Fruit fly (Drosophila melanogaster) whole organism, embryonic: ENCODE measurements around the gene CG17362.
A peak's percentile ranks its signal among the peaks of the same experiment; 100 is the strongest.

ENCODE experiments used
- Atf3 ChIP-seq: fragments of 200-800 bp; sonication (Bioruptor generic); optimal IDR thresholded peaks from 3 replicates; lab custom pipeline; 2016; ENCODE audit warnings: missing biosample characterization, missing genetic modification characterization
- CG10462 ChIP-seq: fragments of 200-800 bp; sonication (Bioruptor generic); optimal IDR thresholded peaks from 2 replicates; lab custom pipeline; 2016; ENCODE audit warnings: missing biosample characterization, missing genetic modification characterization
- CG12769 ChIP-seq: fragments of 200-800 bp; sonication (Bioruptor generic); optimal IDR thresholded peaks from 2 replicates; lab custom pipeline; 2019; ENCODE audit warnings: missing biosample characterization, mild to moderate bottlenecking, missing genetic modification characterization, moderate library complexity
- CG14441 ChIP-seq: fragments of 200-800 bp; sonication (Bioruptor generic); IDR thresholded peaks from 2 replicates; pipeline ENCODE4 v1.3.6; 2022; ENCODE audit warnings: missing biosample characterization, missing genetic modification characterization
- CG15073 ChIP-seq: fragments of 200-800 bp; sonication (Bioruptor generic); optimal IDR thresholded peaks from 2 replicates; lab custom pipeline; 2016; ENCODE audit warnings: missing biosample characterization, missing genetic modification characterization
- CG15479 ChIP-seq: fragments of 200-800 bp; sonication (Bioruptor generic); optimal IDR thresholded peaks from 3 replicates; lab custom pipeline; 2019; ENCODE audit warnings: missing biosample characterization, mild to moderate bottlenecking, missing genetic modification characterization, moderate library complexity
- CG1647 ChIP-seq: fragments of 200-800 bp; sonication (Bioruptor generic); optimal IDR thresholded peaks from 3 replicates; lab custom pipeline; 2016; ENCODE audit warnings: missing biosample characterization, missing genetic modification characterization
- CG17802 ChIP-seq: fragments of 200-800 bp; sonication (Bioruptor generic); optimal IDR thresholded peaks from 2 replicates; lab custom pipeline; 2018; ENCODE audit warnings: missing biosample characterization, mild to moderate bottlenecking, missing genetic modification characterization, moderate library complexity
- CG2712 ChIP-seq: fragments of 200-800 bp; optimal IDR thresholded peaks from 3 replicates; lab custom pipeline; 2019; ENCODE audit warnings: missing biosample characterization, mild to moderate bottlenecking, missing genetic modification characterization, moderate library complexity
- CG30020 ChIP-seq: fragments of 200-800 bp; optimal IDR thresholded peaks from 2 replicates; lab custom pipeline; 2019; ENCODE audit warnings: missing biosample characterization, mild to moderate bottlenecking, missing genetic modification characterization, moderate library complexity
- CG30403 ChIP-seq: fragments of 200-800 bp; sonication (Bioruptor generic); optimal IDR thresholded peaks from 3 replicates; lab custom pipeline; 2016; ENCODE audit warnings: missing biosample characterization, missing genetic modification characterization
- CG31224 ChIP-seq: fragments of 200-800 bp; sonication (Bioruptor generic); IDR thresholded peaks from 2 replicates; pipeline ENCODE4 v1.3.6; 2022; ENCODE audit warnings: missing biosample characterization, missing genetic modification characterization
- CG7271 ChIP-seq: fragments of 200-800 bp; sonication (Bioruptor generic); optimal IDR thresholded peaks from 2 replicates; lab custom pipeline; 2018; ENCODE audit warnings: missing biosample characterization, mild to moderate bottlenecking, missing genetic modification characterization, moderate library complexity
- CG7963 ChIP-seq: fragments of 200-800 bp; sonication (Bioruptor generic); IDR thresholded peaks from 3 replicates; pipeline ENCODE4 v1.3.6; 2022; ENCODE audit warnings: missing biosample characterization, missing genetic modification characterization; ENCODE audit not compliant: partially characterized antibody
- CG8924 ChIP-seq: fragments of 200-800 bp; optimal IDR thresholded peaks from 3 replicates; lab custom pipeline; 2019; ENCODE audit warnings: missing biosample characterization, mild to moderate bottlenecking, missing genetic modification characterization, moderate library complexity
- CG9727 ChIP-seq: fragments of 200-800 bp; sonication (Bioruptor generic); optimal IDR thresholded peaks from 3 replicates; lab custom pipeline; 2017; ENCODE audit warnings: missing biosample characterization, mild to moderate bottlenecking, missing genetic modification characterization
- CkIIα-i1 ChIP-seq: fragments of 200-800 bp; sonication (Bioruptor generic); IDR thresholded peaks from 2 replicates; pipeline ENCODE4 v1.3.6; 2022; ENCODE audit warnings: missing biosample characterization, missing genetic modification characterization
- ERR ChIP-seq: fragments of 200-800 bp; sonication (Bioruptor generic); optimal IDR thresholded peaks from 2 replicates; lab custom pipeline; 2016; ENCODE audit warnings: missing biosample characterization, missing genetic modification characterization
- Ets97D ChIP-seq: fragments of 200-800 bp; sonication (Bioruptor generic); optimal IDR thresholded peaks from 3 replicates; lab custom pipeline; 2016; ENCODE audit warnings: missing biosample characterization, missing genetic modification characterization
- H15 ChIP-seq: fragments of 200-800 bp; sonication (Bioruptor generic); IDR thresholded peaks from 3 replicates; pipeline ENCODE4 v1.3.6; 2022; ENCODE audit warnings: missing biosample characterization, missing genetic modification characterization
- HLH3B ChIP-seq: fragments of 200-800 bp; sonication (Bioruptor generic); IDR thresholded peaks from 2 replicates; pipeline ENCODE4 v1.3.6; 2022; ENCODE audit warnings: missing biosample characterization, missing genetic modification characterization
- Hmx ChIP-seq: fragments of 200-800 bp; sonication (Bioruptor generic); optimal IDR thresholded peaks from 2 replicates; lab custom pipeline; 2016; ENCODE audit warnings: missing biosample characterization, missing genetic modification characterization
- Hr51 ChIP-seq, 2 experiments: fragments of 200-800 bp; sonication (Bioruptor generic); optimal IDR thresholded peaks; 2 replicates in 1 of 2; 3 replicates in 1 of 2; lab custom pipeline; 2016 to 2018; ENCODE audit warnings: missing biosample characterization in 2 of 2, missing genetic modification characterization in 2 of 2, mild to moderate bottlenecking in 1 of 2, moderate library complexity in 1 of 2
- Hsf ChIP-seq: fragments of 200-800 bp; sonication (Bioruptor generic); optimal IDR thresholded peaks from 3 replicates; lab custom pipeline; 2016; ENCODE audit warnings: missing biosample characterization, missing genetic modification characterization
- Lhr ChIP-seq: fragments of 200-800 bp; sonication (Bioruptor generic); optimal IDR thresholded peaks from 3 replicates; lab custom pipeline; 2017; ENCODE audit warnings: mild to moderate bottlenecking, missing biosample characterization, missing genetic modification reagents, missing genetic modification characterization
- MESR4 ChIP-seq: fragments of 200-800 bp; sonication (Bioruptor generic); optimal IDR thresholded peaks from 2 replicates; lab custom pipeline; 2018; ENCODE audit warnings: missing biosample characterization, mild to moderate bottlenecking, missing genetic modification characterization, moderate library complexity
- Nf-YB ChIP-seq: fragments of 200-800 bp; sonication (Bioruptor generic); optimal IDR thresholded peaks from 3 replicates; lab custom pipeline; 2019; ENCODE audit warnings: missing biosample characterization, mild to moderate bottlenecking, missing genetic modification characterization, moderate library complexity
- Oaz ChIP-seq: fragments of 200-800 bp; sonication (Bioruptor generic); IDR thresholded peaks from 2 replicates; pipeline ENCODE4 v1.3.6; 2022; ENCODE audit warnings: missing biosample characterization, missing genetic modification characterization
- Opbp ChIP-seq: fragments of 200-800 bp; sonication (Bioruptor generic); IDR thresholded peaks from 3 replicates; pipeline ENCODE4 v1.3.6; 2022; ENCODE audit warnings: missing biosample characterization, missing genetic modification characterization; ENCODE audit not compliant: partially characterized antibody
- Rfx ChIP-seq: fragments of 200-800 bp; sonication (Bioruptor generic); IDR thresholded peaks from 2 replicates; pipeline ENCODE4 v1.3.6; 2022; ENCODE audit warnings: missing biosample characterization, missing genetic modification characterization
- Sin3A ChIP-seq: fragments of >200 bp; optimal IDR thresholded peaks from 2 replicates; lab custom pipeline; 2018
- ap ChIP-seq: fragments of 200-800 bp; sonication (Bioruptor generic); IDR thresholded peaks from 2 replicates; pipeline ENCODE4 v1.3.6; 2022; ENCODE audit warnings: missing biosample characterization, missing genetic modification characterization
- ase ChIP-seq: fragments of 200-800 bp; sonication (Bioruptor generic); IDR thresholded peaks from 3 replicates; pipeline ENCODE4 v1.3.6; 2022; ENCODE audit warnings: missing biosample characterization, missing genetic modification characterization
- cas ChIP-seq: fragments of 200-800 bp; sonication (Bioruptor generic); IDR thresholded peaks from 2 replicates; pipeline ENCODE4 v1.3.6; 2022; ENCODE audit warnings: missing biosample characterization, missing genetic modification characterization
- corto ChIP-seq: fragments of 200-800 bp; sonication (Bioruptor generic); optimal IDR thresholded peaks from 2 replicates; lab custom pipeline; 2016; ENCODE audit warnings: missing biosample characterization, mild to moderate bottlenecking, missing genetic modification characterization, moderate library complexity
- dati ChIP-seq: fragments of 200-800 bp; sonication (Bioruptor generic); IDR thresholded peaks from 2 replicates; pipeline ENCODE4 v1.3.6; 2022; ENCODE audit warnings: missing biosample characterization, missing genetic modification characterization
- dm ChIP-seq: fragments of 200-800 bp; sonication (Bioruptor generic); optimal IDR thresholded peaks from 3 replicates; lab custom pipeline; 2016; ENCODE audit warnings: missing biosample characterization, missing genetic modification characterization
- fd3F ChIP-seq: fragments of 200-800 bp; sonication (Bioruptor generic); optimal IDR thresholded peaks from 2 replicates; lab custom pipeline; 2018; ENCODE audit warnings: missing biosample characterization, mild to moderate bottlenecking, missing genetic modification characterization, moderate library complexity
- gfzf ChIP-seq: fragments of 200-800 bp; sonication (Bioruptor generic); optimal IDR thresholded peaks from 2 replicates; lab custom pipeline; 2016; ENCODE audit warnings: missing biosample characterization, mild to moderate bottlenecking, missing genetic modification characterization, moderate library complexity
- jigr1 ChIP-seq: fragments of 200-800 bp; sonication (Bioruptor generic); IDR thresholded peaks from 3 replicates; pipeline ENCODE4 v1.3.6; 2022; ENCODE audit warnings: missing biosample characterization, missing genetic modification characterization
- ken ChIP-seq: fragments of 200-800 bp; sonication (Bioruptor generic); IDR thresholded peaks from 3 replicates; pipeline ENCODE4 v1.3.6; 2022; ENCODE audit warnings: missing biosample characterization, missing genetic modification characterization
- lov ChIP-seq, 2 experiments: fragments of 200-800 bp in 1 of 2; fragments of >200 bp in 1 of 2; sonication (Bioruptor generic) in 1 of 2; IDR thresholded peaks in 1 of 2; optimal IDR thresholded peaks in 1 of 2; 2 replicates in 1 of 2; 3 replicates in 1 of 2; pipeline versions ENCODE4 v1.3.6 to Lab custom; 2017 to 2022; ENCODE audit warnings: missing biosample characterization in 1 of 2, missing genetic modification characterization in 1 of 2
- odd ChIP-seq: fragments of 200-800 bp; sonication (Bioruptor generic); optimal IDR thresholded peaks from 2 replicates; lab custom pipeline; 2017; ENCODE audit warnings: missing biosample characterization, mild to moderate bottlenecking, missing genetic modification characterization
- org-1 ChIP-seq: fragments of 200-800 bp; sonication (Bioruptor generic); optimal IDR thresholded peaks from 2 replicates; lab custom pipeline; 2017; ENCODE audit warnings: missing biosample characterization, missing genetic modification characterization
- psq ChIP-seq: fragments of 200-800 bp; sonication (Bioruptor generic); optimal IDR thresholded peaks from 2 replicates; lab custom pipeline; 2017; ENCODE audit warnings: missing biosample characterization, missing genetic modification characterization
- sd ChIP-seq: fragments of 200-800 bp; sonication (Bioruptor generic); optimal IDR thresholded peaks from 3 replicates; lab custom pipeline; 2018; ENCODE audit warnings: missing biosample characterization, mild to moderate bottlenecking, missing genetic modification characterization, moderate library complexity
- seq ChIP-seq: fragments of 200-800 bp; sonication (Bioruptor generic); IDR thresholded peaks from 2 replicates; pipeline ENCODE4 v1.3.6; 2022; ENCODE audit warnings: missing biosample characterization, missing genetic modification characterization
- sim ChIP-seq: fragments of 200-800 bp; sonication (Bioruptor generic); IDR thresholded peaks from 2 replicates; pipeline ENCODE4 v1.3.6; 2022; ENCODE audit warnings: missing biosample characterization, missing genetic modification characterization
- slp2 ChIP-seq: fragments of 200-800 bp; sonication (Bioruptor generic); optimal IDR thresholded peaks from 2 replicates; lab custom pipeline; 2016; ENCODE audit warnings: missing biosample characterization, missing genetic modification characterization
- twi ChIP-seq: fragments of 200-800 bp; optimal IDR thresholded peaks from 2 replicates; lab custom pipeline; 2019; ENCODE audit warnings: missing biosample characterization, mild to moderate bottlenecking, missing genetic modification characterization, moderate library complexity
- z ChIP-seq: fragments of 200-800 bp; sonication (Bioruptor generic); IDR thresholded peaks from 3 replicates; pipeline ENCODE4 v1.3.6; 2022; ENCODE audit warnings: missing biosample characterization, missing genetic modification characterization

Gene CG17362

DNA sequence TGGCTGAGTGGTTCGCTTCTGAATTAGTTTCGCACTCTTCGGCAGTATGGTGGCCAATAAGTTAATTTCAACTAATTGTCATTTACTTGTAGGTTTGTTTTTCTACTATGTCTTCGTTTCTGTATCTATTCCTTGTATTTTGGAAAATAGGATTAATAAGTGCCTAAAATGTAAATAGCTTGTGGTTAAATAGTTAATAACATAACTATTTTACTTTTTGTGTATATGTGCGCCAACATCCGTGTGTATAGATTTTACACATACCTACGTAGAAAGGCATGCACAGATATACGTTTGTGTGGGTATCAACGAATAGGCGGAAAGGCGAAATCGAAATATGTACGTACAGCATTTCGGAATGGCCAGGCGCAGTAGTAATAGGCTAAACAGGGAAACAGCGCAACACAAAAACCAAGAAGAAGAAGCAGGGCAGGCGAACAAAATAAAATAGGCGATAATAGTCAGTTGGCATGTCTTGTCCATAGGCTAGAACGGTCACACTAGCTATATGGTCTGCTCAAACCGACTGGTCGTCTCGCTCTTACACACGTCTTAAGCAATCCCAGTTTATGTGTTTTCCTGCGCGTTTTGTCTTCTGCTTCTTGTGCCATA, 16.2 kb downstream of the CG17362 start (continued):
- TF ChIP-seq CG9727 (GFP tag; lab: Kevin White, UChicago) (no peak), CG7963 (GFP tag; lab: Robert Waterston, UW) (0 out of 3 replicates have a peak, but pooled peaks have one; percentile 39), Rfx (GFP tag; lab: Robert Waterston, UW) (0 out of 2 replicates have a peak, but pooled peaks have one; percentile 16), fd3F (GFP tag; lab: Kevin White, UChicago) (no peak), HLH3B (GFP tag; lab: Robert Waterston, UW) (no peak), cas (GFP tag; lab: Robert Waterston, UW) (no peak), lov (optimal IDR thresholded peaks at IDR 0.05; lab: Kevin White, UChicago) (no peak), lov (GFP tag; IDR thresholded peaks at IDR 0.05; lab: Robert Waterston, UW) (no peak), psq (GFP tag; lab: Kevin White, UChicago) (peak; percentile 100), Ets97D (GFP tag; lab: Kevin White, UChicago) (peak; percentile 49), CG8924 (tag; lab: Kevin White, UChicago) (peak; percentile 83), org-1 (GFP tag; lab: Kevin White, UChicago) (no peak), MESR4 (GFP tag; lab: Kevin White, UChicago) (peak; percentile 18), odd (GFP tag; lab: Kevin White, UChicago) (no peak), CG30020 (tag; lab: Kevin White, UChicago) (no peak), CG14441 (no peak), dati (no peak), Lhr (GFP tag; lab: Kevin White, UChicago) (peak; percentile 2), Hr51 (GFP tag; optimal IDR thresholded peaks at IDR 0.05; lab: Kevin White, UChicago) (peak in 1 of 2 experiments; percentile 13), Hsf (no peak), corto (no peak), slp2 (no peak), z (no peak), Sin3A (lab: Kevin White, UChicago) (no peak), CG15073 (GFP tag; lab: Kevin White, UChicago) (no peak), seq (GFP tag; lab: Robert Waterston, UW) (no peak), dm (GFP tag; lab: Kevin White, UChicago) (peak; percentile 50), CG31224 (no peak), CG7271 (tag; lab: Kevin White, UChicago) (no peak), Opbp (GFP tag; lab: Robert Waterston, UW) (peak; percentile 77), ase (GFP tag; lab: Robert Waterston, UW) (no peak), CkIIα-i1 (no peak), CG1647 (GFP tag; lab: Kevin White, UChicago) (no peak), ken (no peak), sim (GFP tag; lab: Robert Waterston, UW) (no peak), Hmx (GFP tag; lab: Kevin White, UChicago) (no peak), CG30403 (GFP tag; lab: Kevin White, UChicago) (no peak), jigr1 (GFP tag; lab: Robert Waterston, UW) (no peak), ap (GFP tag; lab: Robert Waterston, UW) (no peak), CG2712 (tag; lab: Kevin White, UChicago) (no peak), Atf3 (GFP tag; lab: Kevin White, UChicago) (no peak), CG12769 (tag; lab: Kevin White, UChicago) (peak; percentile 59), Oaz (no peak), twi (peak; percentile 18), ERR (GFP tag; lab: Kevin White, UChicago) (no peak), Nf-YB (GFP tag; lab: Kevin White, UChicago) (peak; percentile 40), CG10462 (GFP tag; lab: Kevin White, UChicago) (no peak), sd (tag; lab: Kevin White, UChicago) (peak; percentile 89), H15 (no peak), gfzf (GFP tag; lab: Kevin White, UChicago) (peak; percentile 72), CG17802 (tag; lab: Kevin White, UChicago) (no peak), CG15479 (GFP tag; lab: Kevin White, UChicago) (peak; percentile 51)
